Worm (Caenorhabditis elegans) whole organism, midembryonic: ENCODE data around the gene Y22D7AL.9.

ENCODE experiments used
- T22C8.4 ChIP-seq: fragments of 200-800 bp; sonication (Bioruptor generic); IDR thresholded peaks from 2 replicates; pipeline ENCODE4 v1.3.6; 2022; ENCODE audit warnings: missing genetic modification characterization, missing compliant biosample characterization
- cog-1 ChIP-seq: sonication (generic microtip); optimal IDR thresholded peaks from 2 replicates; lab custom pipeline; 2016; ENCODE audit warnings: missing genetic modification characterization, missing compliant biosample characterization
- flt-1 ChIP-seq: fragments of 200-800 bp; sonication (Bioruptor generic); IDR thresholded peaks from 2 replicates; pipeline ENCODE4 v1.3.6; 2022; ENCODE audit warnings: missing genetic modification characterization, missing compliant biosample characterization
- klf-2 ChIP-seq: fragments of 200-800 bp; sonication (Bioruptor generic); conservative IDR thresholded peaks from 2 replicates; pipeline ENCODE4 v1.3.6; 2022; ENCODE audit warnings: missing genetic modification reagents, missing genetic modification characterization, missing compliant biosample characterization
- med-1 ChIP-seq: sonication (generic microtip); optimal IDR thresholded peaks from 2 replicates; lab custom pipeline; 2017; ENCODE audit warnings: missing genetic modification characterization, mild to moderate bottlenecking, missing compliant biosample characterization, antibody characterized with exemption, missing genetic modification reagents; ENCODE audit not compliant: insufficient read depth
- ref-1 ChIP-seq: fragments of 200-800 bp; sonication (Bioruptor generic); conservative IDR thresholded peaks from 2 replicates; pipeline ENCODE4 v1.3.6; 2022; ENCODE audit warnings: missing genetic modification reagents, missing genetic modification characterization, missing compliant biosample characterization
- tab-1 ChIP-seq: fragments of 200-800 bp; sonication (Bioruptor generic); IDR thresholded peaks from 2 replicates; pipeline ENCODE4 v1.3.6; 2022; ENCODE audit warnings: missing genetic modification characterization, missing compliant biosample characterization
- ztf-23 ChIP-seq: fragments of 200-800 bp; sonication (Bioruptor generic); IDR thresholded peaks from 2 replicates; pipeline ENCODE4 v1.3.6; 2022; ENCODE audit warnings: missing genetic modification reagents, missing genetic modification characterization, missing compliant biosample characterization
- ztf-29 ChIP-seq: fragments of 200-800 bp; sonication (Bioruptor generic); IDR thresholded peaks from 2 replicates; pipeline ENCODE4 v1.3.6; 2022; ENCODE audit warnings: missing genetic modification reagents, missing genetic modification characterization, missing compliant biosample characterization

The Y22D7AL.9 gene

ce11 chrIII:1638345-1638744 lies 24.5 kb upstream of the Y22D7AL.9 start:
- TF ChIP-seq ztf-23 (no peak), T22C8.4 (GFP tag; lab: Robert Waterston, UW) (no peak), tab-1 (no peak), flt-1 (GFP tag; lab: Robert Waterston, UW) (no peak), klf-2 (GFP tag; lab: Robert Waterston, UW) (no peak), med-1 (no peak), ztf-29 (no peak), cog-1 (no peak), ref-1 (GFP tag; lab: Robert Waterston, UW) (no peak)

ce11 chrIII:1634270-1634669 lies 20.4 kb upstream of the Y22D7AL.9 start, which contains the start of gene Y22D7AL.11:
Gene Y22D7AL.11, minus strand, starts transcription at chrIII:1634370.
- no peak for TF ChIP-seq tab-1

ce11 chrIII:1626524-1626923 lies 12.7 kb upstream of the Y22D7AL.9 start, which contains the start of gene Y22D7AL.4:
Gene Y22D7AL.4, plus strand, starts transcription at chrIII:1626632.
- no peak for TF ChIP-seq med-1
- no peak for TF ChIP-seq ref-1 (GFP tag; lab: Robert Waterston, UW)
- TF ChIP-seq flt-1 (GFP tag; lab: Robert Waterston, UW) = no peak
- TF ChIP-seq klf-2 (GFP tag; lab: Robert Waterston, UW) = no peak
- TF ChIP-seq ztf-23 = no peak
- no peak for TF ChIP-seq T22C8.4 (GFP tag; lab: Robert Waterston, UW)
- no peak for TF ChIP-seq cog-1
- TF ChIP-seq ztf-29 = no peak
- TF ChIP-seq tab-1 = no peak

ce11 chrIII:1625660-1626275 lies 11.9 kb upstream of the Y22D7AL.9 start:
- TF ChIP-seq T22C8.4 (GFP tag; lab: Robert Waterston, UW) (no peak), ztf-23 (no peak), ztf-29 (no peak), flt-1 (GFP tag; lab: Robert Waterston, UW) (no peak), ref-1 (GFP tag; lab: Robert Waterston, UW) (no peak), cog-1 (no peak), med-1 (no peak)

ce11 chrIII:1622329-1622728 lies 8.5 kb upstream of the Y22D7AL.9 start:
- TF ChIP-seq klf-2 (GFP tag; lab: Robert Waterston, UW) (no peak), cog-1 (no peak), ref-1 (GFP tag; lab: Robert Waterston, UW) (no peak)

- TF ChIP-seq ztf-29 = no peak
- TF ChIP-seq tab-1 = no peak
- TF ChIP-seq flt-1 (GFP tag; lab: Robert Waterston, UW) = no peak
- no peak for TF ChIP-seq ztf-23
- no peak for TF ChIP-seq med-1
- no peak for TF ChIP-seq cog-1
- TF ChIP-seq T22C8.4 (GFP tag; lab: Robert Waterston, UW) = no peak
- no peak for TF ChIP-seq klf-2 (GFP tag; lab: Robert Waterston, UW)
- TF ChIP-seq ref-1 (GFP tag; lab: Robert Waterston, UW) = no peak
Measured at ce11 chrIII:1621330-1621729, 7.5 kb upstream of the Y22D7AL.9 start.

- TF ChIP-seq ztf-23 = no peak
- no peak for TF ChIP-seq med-1
- no peak for TF ChIP-seq flt-1 (GFP tag; lab: Robert Waterston, UW)
- no peak for TF ChIP-seq ztf-29
- TF ChIP-seq T22C8.4 (GFP tag; lab: Robert Waterston, UW) = no peak
- TF ChIP-seq cog-1 = no peak
- TF ChIP-seq ref-1 (GFP tag; lab: Robert Waterston, UW) = no peak
Measured at ce11 chrIII:1619890-1620289, 6.1 kb upstream of the Y22D7AL.9 start.

ce11 chrIII:1619442-1619841 lies 5.6 kb upstream of the Y22D7AL.9 start, which contains the start of gene hsp-60:
Gene hsp-60, plus strand, starts transcription at chrIII:1619742.
- TF ChIP-seq ztf-23 (no peak), ref-1 (GFP tag; lab: Robert Waterston, UW) (no peak), ztf-29 (no peak), cog-1 (no peak), med-1 (no peak), T22C8.4 (GFP tag; lab: Robert Waterston, UW) (no peak), flt-1 (GFP tag; lab: Robert Waterston, UW) (no peak), klf-2 (GFP tag; lab: Robert Waterston, UW) (no peak), tab-1 (no peak)

- TF ChIP-seq ref-1 (GFP tag; lab: Robert Waterston, UW) (no peak), ztf-23 (peak; percentile 89), cog-1 (peak; percentile 90), tab-1 (peak; percentile 90), ztf-29 (peak; percentile 72), klf-2 (GFP tag; lab: Robert Waterston, UW) (peak; percentile 83), T22C8.4 (GFP tag; lab: Robert Waterston, UW) (peak; percentile 61), flt-1 (GFP tag; lab: Robert Waterston, UW) (peak; percentile 93), med-1 (peak; percentile 90)
Measured at ce11 chrIII:1618915-1619314, 5.1 kb upstream of the Y22D7AL.9 start, which contains the start of gene Y22D7AL.10. Gene Y22D7AL.10, minus strand, starts transcription at chrIII:1618929.

- TF ChIP-seq ztf-29 = no peak
- peak; percentile 52; the same call in 1 of the 2 replicates for TF ChIP-seq T22C8.4 (GFP tag; lab: Robert Waterston, UW)
Measured at ce11 chrIII:1618312-1618711, 4.5 kb upstream of the Y22D7AL.9 start.

- TF ChIP-seq ztf-23 (no peak), klf-2 (GFP tag; lab: Robert Waterston, UW) (no peak), ztf-29 (no peak), tab-1 (no peak), T22C8.4 (GFP tag; lab: Robert Waterston, UW) (no peak), flt-1 (GFP tag; lab: Robert Waterston, UW) (no peak), ref-1 (GFP tag; lab: Robert Waterston, UW) (no peak), cog-1 (no peak), med-1 (no peak)
Measured at ce11 chrIII:1616245-1617026, 2.6 kb upstream of the Y22D7AL.9 start.
